Fruit fly (Drosophila melanogaster) S2 (cell line): ENCODE data around the gene wge.

Experiments
- CG8478 ChIP-seq: fragments of >200 bp; optimal IDR thresholded peaks from 2 replicates; lab custom pipeline; 2018
- CTCF ChIP-seq, 2 experiments: fragments of >200 bp; optimal IDR thresholded peaks; 2 replicates each; lab custom pipeline; 2018

dm6 chr3R:22669121-22669520 lies 51.8 kb downstream of the wge start:
- no peak for TF ChIP-seq CG8478 (lab: Kevin White, UChicago)
- no peak for TF ChIP-seq CTCF (optimal IDR thresholded peaks at IDR 0.05; lab: Kevin White, UChicago)
